Fruit fly (Drosophila melanogaster) whole organism, embryonic: Measurements from ENCODE around the gene Lcp65Ag3.
A peak's percentile ranks its signal among the peaks of the same experiment; 100 is the strongest.
"Not testable (repeated sequence)": the region's sequence is repeated elsewhere in the genome, so short reads cannot be mapped to it uniquely, and the experiment has no call there.

Experiments
- CG1024 ChIP-seq: fragments of 200-800 bp; sonication (Bioruptor generic); IDR thresholded peaks from 2 replicates; pipeline ENCODE4 v1.3.6; 2022; ENCODE audit warnings: missing biosample characterization, missing genetic modification characterization
- CG10431 ChIP-seq: fragments of 200-800 bp; sonication (Bioruptor generic); optimal IDR thresholded peaks from 3 replicates; lab custom pipeline; 2018; ENCODE audit warnings: missing biosample characterization, mild to moderate bottlenecking, missing genetic modification characterization
- CG10543 ChIP-seq: fragments of 200-800 bp; sonication (Bioruptor generic); optimal IDR thresholded peaks from 3 replicates; lab custom pipeline; 2017; ENCODE audit warnings: missing biosample characterization, mild to moderate bottlenecking, missing genetic modification characterization, moderate library complexity
- CG11093 ChIP-seq: fragments of 200-800 bp; sonication (Bioruptor generic); IDR thresholded peaks from 3 replicates; pipeline ENCODE4 v1.3.6; 2022; ENCODE audit warnings: missing biosample characterization, missing genetic modification characterization
- CG12391 ChIP-seq: fragments of 200-800 bp; sonication (Bioruptor generic); optimal IDR thresholded peaks from 3 replicates; lab custom pipeline; 2018; ENCODE audit warnings: missing biosample characterization, mild to moderate bottlenecking, missing genetic modification characterization, moderate library complexity
- CG13287 ChIP-seq: fragments of 200-800 bp; sonication (Bioruptor generic); IDR thresholded peaks from 2 replicates; pipeline ENCODE4 v1.3.6; 2022; ENCODE audit warnings: missing biosample characterization, missing genetic modification characterization; ENCODE audit not compliant: partially characterized antibody
- CG14710 ChIP-seq: fragments of 200-800 bp; sonication (Bioruptor generic); optimal IDR thresholded peaks from 3 replicates; lab custom pipeline; 2019; ENCODE audit warnings: missing biosample characterization, mild to moderate bottlenecking, missing genetic modification characterization, moderate library complexity
- CG1529 ChIP-seq: fragments of 200-800 bp; sonication (Bioruptor generic); optimal IDR thresholded peaks from 3 replicates; lab custom pipeline; 2018; ENCODE audit warnings: missing biosample characterization, missing genetic modification characterization
- CG3847 ChIP-seq: fragments of 200-800 bp; sonication (Bioruptor generic); IDR thresholded peaks from 2 replicates; pipeline ENCODE4 v1.3.6; 2022; ENCODE audit warnings: missing biosample characterization, missing genetic modification characterization
- CG9876 ChIP-seq: fragments of 200-800 bp; sonication (Bioruptor generic); optimal IDR thresholded peaks from 2 replicates; lab custom pipeline; 2016; ENCODE audit warnings: missing biosample characterization, missing genetic modification characterization
- Dbx ChIP-seq: fragments of 200-800 bp; sonication (Bioruptor generic); IDR thresholded peaks from 3 replicates; pipeline ENCODE4 v1.3.6; 2022; ENCODE audit warnings: missing biosample characterization, missing genetic modification characterization
- Dp ChIP-seq: fragments of 200-800 bp; sonication (Bioruptor generic); optimal IDR thresholded peaks from 2 replicates; lab custom pipeline; 2018; ENCODE audit warnings: missing biosample characterization, mild to moderate bottlenecking, missing genetic modification characterization, moderate library complexity
- Drgx ChIP-seq: fragments of 200-800 bp; sonication (Bioruptor generic); IDR thresholded peaks from 2 replicates; pipeline ENCODE4 v1.3.6; 2022; ENCODE audit warnings: missing biosample characterization, missing genetic modification characterization
- Ets65A ChIP-seq: fragments of 200-800 bp; sonication (Bioruptor generic); peaks from one replicate; lab custom pipeline; 2016; ENCODE audit warnings: missing biosample characterization, missing genetic modification characterization
- Fer3 ChIP-seq: fragments of 200-800 bp; sonication (Bioruptor generic); optimal IDR thresholded peaks from 2 replicates; lab custom pipeline; 2018; ENCODE audit warnings: missing biosample characterization, mild to moderate bottlenecking, missing genetic modification characterization, moderate library complexity
- HLH4C ChIP-seq: fragments of 200-800 bp; sonication (Bioruptor generic); IDR thresholded peaks from 3 replicates; pipeline ENCODE4 v1.3.6; 2022; ENCODE audit warnings: missing biosample characterization, missing genetic modification characterization; ENCODE audit not compliant: partially characterized antibody
- HLH54F ChIP-seq: fragments of 200-800 bp; sonication (Bioruptor generic); optimal IDR thresholded peaks from 3 replicates; lab custom pipeline; 2016; ENCODE audit warnings: missing biosample characterization, missing genetic modification characterization
- HmgZ ChIP-seq: fragments of 200-800 bp; sonication (Bioruptor generic); optimal IDR thresholded peaks from 2 replicates; lab custom pipeline; 2018; ENCODE audit warnings: missing biosample characterization, mild to moderate bottlenecking, missing genetic modification characterization
- PHDP ChIP-seq: fragments of 200-800 bp; sonication (Bioruptor generic); optimal IDR thresholded peaks from 3 replicates; lab custom pipeline; 2018; ENCODE audit warnings: missing biosample characterization, mild to moderate bottlenecking, missing genetic modification characterization, moderate library complexity
- cato ChIP-seq: fragments of 200-800 bp; sonication (Bioruptor generic); optimal IDR thresholded peaks from 2 replicates; lab custom pipeline; 2016; ENCODE audit warnings: missing biosample characterization, missing genetic modification characterization, borderline replicate concordance
- en ChIP-seq: fragments of 200-800 bp; sonication (Bioruptor generic); optimal IDR thresholded peaks from 2 replicates; lab custom pipeline; 2016; ENCODE audit warnings: missing biosample characterization, missing genetic modification characterization
- fd102C ChIP-seq: fragments of 200-800 bp; sonication (Bioruptor generic); optimal IDR thresholded peaks from 2 replicates; lab custom pipeline; 2018; ENCODE audit warnings: missing biosample characterization, mild to moderate bottlenecking, missing genetic modification characterization, moderate library complexity
- kah ChIP-seq: fragments of 200-800 bp; sonication (Bioruptor generic); optimal IDR thresholded peaks from 2 replicates; lab custom pipeline; 2018; ENCODE audit warnings: missing biosample characterization, mild to moderate bottlenecking, missing genetic modification characterization
- lmd ChIP-seq: fragments of 200-800 bp; sonication (Bioruptor generic); IDR thresholded peaks from 2 replicates; pipeline ENCODE4 v1.3.6; 2022; ENCODE audit warnings: missing biosample characterization, missing genetic modification characterization
- sisA ChIP-seq: fragments of 200-800 bp; sonication (Bioruptor generic); IDR thresholded peaks from 2 replicates; pipeline ENCODE4 v1.3.6; 2022; ENCODE audit warnings: missing biosample characterization, missing genetic modification characterization
- stwl ChIP-seq: fragments of 200-800 bp; sonication (Bioruptor generic); optimal IDR thresholded peaks from 3 replicates; lab custom pipeline; 2018; ENCODE audit warnings: missing biosample characterization, mild to moderate bottlenecking, missing genetic modification characterization, moderate library complexity
- zfh2 ChIP-seq: fragments of 200-800 bp; sonication (Bioruptor generic); optimal IDR thresholded peaks from 2 replicates; lab custom pipeline; 2016; ENCODE audit warnings: missing biosample characterization, missing genetic modification characterization

Gene Lcp65Ag3

dm6 chr3L:6152531-6152930 is 21.7 kb upstream of the Lcp65Ag3 start, which contains the start of gene Acp65Aa:
TSS of gene Acp65Aa (minus strand) at chr3L:6152745.
- TF ChIP-seq Ets65A (GFP tag; lab: Kevin White, UChicago), result peak; percentile 90
- no peak for TF ChIP-seq CG13287 (GFP tag; lab: Robert Waterston, UW)
- no peak for TF ChIP-seq HLH54F (GFP tag; lab: Kevin White, UChicago)
- TF ChIP-seq CG1024 (GFP tag; lab: Robert Waterston, UW), result no peak
- no peak for TF ChIP-seq Dp (GFP tag; lab: Kevin White, UChicago)
- no peak for TF ChIP-seq CG3847 (GFP tag; lab: Robert Waterston, UW)
- TF ChIP-seq zfh2 (GFP tag; lab: Kevin White, UChicago), result no peak
- TF ChIP-seq CG10543 (GFP tag; lab: Kevin White, UChicago), result no peak
- TF ChIP-seq lmd (GFP tag; lab: Robert Waterston, UW), result 0 out of 2 replicates have a peak, but pooled peaks have one; percentile 4
- TF ChIP-seq CG14710, result no peak
- TF ChIP-seq CG11093 (GFP tag; lab: Robert Waterston, UW), result no peak
- TF ChIP-seq CG12391 (tag; lab: Kevin White, UChicago), result no peak
- no peak for TF ChIP-seq Fer3 (tag; lab: Kevin White, UChicago)

DNA sequence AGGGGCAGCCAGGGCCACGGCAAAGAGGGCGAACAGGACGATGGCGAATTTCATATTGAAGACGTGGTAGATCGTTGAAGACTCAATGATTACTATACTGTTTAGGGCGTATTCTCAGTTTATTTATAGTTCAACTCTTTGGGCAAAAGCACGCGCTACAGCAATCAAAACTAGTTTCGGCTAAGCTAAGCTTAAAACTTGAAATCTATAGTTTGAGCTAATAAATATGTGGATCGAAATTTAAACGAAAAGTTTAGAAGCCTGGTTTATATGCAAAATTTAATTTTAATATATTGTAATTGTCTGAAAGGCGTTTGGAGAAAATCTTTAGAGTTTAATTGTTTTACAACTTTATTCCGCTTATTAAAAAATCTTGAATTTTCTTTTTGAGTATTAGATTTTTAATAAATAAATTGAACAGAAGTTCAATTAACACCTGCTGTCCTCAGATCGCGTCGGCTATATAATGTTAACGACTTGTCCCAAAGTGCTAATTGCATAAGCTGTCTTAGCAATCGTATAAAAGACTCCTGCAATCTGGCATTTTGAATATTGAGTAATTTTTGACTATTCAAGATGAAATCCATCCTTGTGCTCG is 20.1 kb upstream of the Lcp65Ag3 start, which contains the start of the genes Cpr65Ax2 and Lcp65Aa:
Gene Cpr65Ax2, minus strand, starts transcription at position 101 of the 598 bp plus-strand sequence.
Gene Lcp65Aa, plus strand, starts transcription at position 548 of the 598 bp plus-strand sequence.
- not testable (repeated sequence) for TF ChIP-seq CG9876 (GFP tag; lab: Kevin White, UChicago); PHDP (tag; lab: Kevin White, UChicago); CG10431 (GFP tag; lab: Kevin White, UChicago)

DNA sequence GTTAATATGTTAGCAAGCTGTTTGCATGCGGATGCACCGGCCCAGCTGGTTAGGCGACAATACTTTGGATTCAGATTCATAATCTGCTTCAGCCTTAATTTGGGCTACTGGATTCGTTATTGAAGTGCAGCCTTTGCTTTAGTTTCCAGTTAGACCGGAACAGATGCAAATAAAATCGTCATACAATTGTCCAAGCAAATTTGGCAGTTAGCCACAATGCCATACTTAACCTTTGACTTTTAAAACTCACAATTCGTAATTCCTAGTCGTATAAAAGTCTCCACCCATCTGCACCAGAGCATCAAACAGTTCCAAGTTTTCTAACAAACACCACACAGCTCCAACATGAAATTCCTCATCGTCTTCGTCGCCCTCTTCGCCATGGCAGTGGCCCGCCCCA is 18.5 kb upstream of the Lcp65Ag3 start, which contains the start of gene Lcp65Ab1:
Gene Lcp65Ab1, plus strand, starts transcription at position 301 of the 400 bp plus-strand sequence.
- not testable (repeated sequence) for TF ChIP-seq cato (GFP tag; lab: Kevin White, UChicago); sisA (GFP tag; lab: Robert Waterston, UW); kah (GFP tag; lab: Kevin White, UChicago)
- TF ChIP-seq, all 482 proteins: peak for 0; not testable (repeated sequence) for 482

DNA sequence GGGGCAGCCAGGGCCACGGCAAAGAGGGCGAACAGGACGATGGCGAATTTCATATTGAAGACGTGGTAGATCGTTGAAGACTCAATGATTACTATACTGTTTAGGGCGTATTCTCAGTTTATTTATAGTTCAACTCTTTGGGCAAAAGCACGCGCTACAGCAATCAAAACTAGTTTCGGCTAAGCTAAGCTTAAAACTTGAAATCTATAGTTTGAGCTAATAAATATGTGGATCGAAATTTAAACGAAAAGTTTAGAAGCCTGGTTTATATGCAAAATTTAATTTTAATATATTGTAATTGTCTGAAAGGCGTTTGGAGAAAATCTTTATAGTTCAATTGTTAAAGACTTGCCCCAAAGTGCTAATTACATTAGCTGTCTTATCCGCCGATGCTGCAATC is 17.1 kb upstream of the Lcp65Ag3 start, which contains the start of gene Cpr65Ax1:
Gene Cpr65Ax1, minus strand, starts transcription at position 101 of the 400 bp plus-strand sequence.
- TF ChIP-seq Drgx (GFP tag; lab: Robert Waterston, UW); HLH4C (GFP tag; lab: Robert Waterston, UW); HmgZ: not testable (repeated sequence)

DNA sequence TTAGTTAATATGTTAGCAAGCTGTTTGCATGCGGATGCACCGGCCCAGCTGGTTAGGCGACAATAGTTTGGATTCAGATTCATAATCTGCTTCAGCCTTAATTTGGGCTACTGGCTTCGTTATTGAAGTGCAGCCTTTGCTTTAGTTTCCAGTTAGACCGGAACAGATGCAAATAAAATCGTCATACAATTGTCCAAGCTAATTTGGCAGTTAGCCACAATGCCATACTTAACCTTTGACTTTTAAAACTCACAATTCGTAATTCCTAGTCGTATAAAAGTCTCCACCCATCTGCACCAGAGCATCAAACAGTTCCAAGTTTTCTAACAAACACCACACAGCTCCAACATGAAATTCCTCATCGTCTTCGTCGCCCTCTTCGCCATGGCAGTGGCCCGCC is 15.6 kb upstream of the Lcp65Ag3 start, which contains the start of gene Lcp65Ab2:
Gene Lcp65Ab2, plus strand, starts transcription at position 301 of the 400 bp plus-strand sequence.
- not testable (repeated sequence) for TF ChIP-seq fd102C (GFP tag; lab: Kevin White, UChicago); stwl (tag; lab: Kevin White, UChicago); en

DNA sequence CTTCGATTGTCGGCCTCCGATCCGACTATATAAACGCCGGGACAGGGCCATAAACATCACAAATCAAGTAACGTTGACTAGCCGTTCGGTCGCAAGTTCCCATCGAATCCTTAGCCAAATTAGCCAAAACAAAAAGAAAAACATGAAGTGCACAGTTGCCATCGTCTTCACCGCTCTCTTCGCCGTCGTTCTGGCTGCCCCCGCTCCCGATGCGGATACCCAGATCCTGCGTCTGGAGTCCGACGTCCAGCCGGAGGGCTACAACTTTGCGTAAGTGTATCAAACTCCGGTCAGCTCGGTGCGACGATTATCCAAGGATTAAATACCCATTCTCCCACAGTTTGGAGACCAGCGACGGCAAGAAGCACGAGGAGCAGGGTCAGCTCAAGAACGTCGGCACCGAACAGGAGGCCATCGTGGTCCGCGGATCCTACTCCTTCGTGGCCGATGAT is 14.0 kb upstream of the Lcp65Ag3 start, which contains the start of gene Lcp65Ac:
Gene Lcp65Ac, plus strand, starts transcription at position 51 of the 452 bp plus-strand sequence.
- TF ChIP-seq CG1529 (GFP tag; lab: Kevin White, UChicago) (no peak), Ets65A (GFP tag; lab: Kevin White, UChicago) (peak; percentile 93), Dbx (GFP tag; lab: Robert Waterston, UW) (0 out of 3 replicates have a peak, but pooled peaks have one; percentile 6)
- TF ChIP-seq, all 482 proteins: peak for 2
